Worm (Caenorhabditis elegans): ENCODE results near the gene sqv-4.

The sqv-4 gene

ce11 chrV:10684748-10685147, 23.5 kb upstream of the sqv-4 start:
- no peak for TF ChIP-seq T22C8.4 (GFP tag; IDR thresholded peaks at IDR 0.05)
- no peak for TF ChIP-seq med-1 (GFP tag; optimal IDR thresholded peaks at IDR 0.05; ENCODE audit: insufficient read depth)
- no peak for TF ChIP-seq ref-1 (GFP tag; conservative IDR thresholded peaks at IDR 0.05)
- no peak for TF ChIP-seq cog-1 (tag; optimal IDR thresholded peaks at IDR 0.05)
- TF ChIP-seq flt-1 (GFP tag; IDR thresholded peaks at IDR 0.05), result no peak
- TF ChIP-seq ztf-23 (GFP tag; IDR thresholded peaks at IDR 0.05), result no peak
- TF ChIP-seq tab-1 (GFP tag; IDR thresholded peaks at IDR 0.05), result no peak

- TF ChIP-seq tab-1 (GFP tag; IDR thresholded peaks at IDR 0.05) (no peak), ztf-23 (GFP tag; IDR thresholded peaks at IDR 0.05) (no peak), klf-2 (GFP tag; conservative IDR thresholded peaks at IDR 0.05) (no peak), ref-1 (GFP tag; conservative IDR thresholded peaks at IDR 0.05) (no peak), T22C8.4 (GFP tag; IDR thresholded peaks at IDR 0.05) (no peak), cog-1 (tag; optimal IDR thresholded peaks at IDR 0.05) (no peak), med-1 (GFP tag; optimal IDR thresholded peaks at IDR 0.05; ENCODE audit: insufficient read depth) (no peak), ztf-29 (GFP tag; IDR thresholded peaks at IDR 0.05) (no peak), flt-1 (GFP tag; IDR thresholded peaks at IDR 0.05) (no peak)
Measured at ce11 chrV:10683458-10683857, 22.2 kb upstream of the sqv-4 start.

ce11 chrV:10682122-10682521, 20.9 kb upstream of the sqv-4 start, which contains the start of gene gsp-1:
gsp-1 (plus strand) TSS chrV:10682422.
- TF ChIP-seq med-1 (GFP tag; optimal IDR thresholded peaks at IDR 0.05; ENCODE audit: insufficient read depth) (no peak), klf-2 (GFP tag; conservative IDR thresholded peaks at IDR 0.05) (no peak), tab-1 (GFP tag; IDR thresholded peaks at IDR 0.05) (no peak), cog-1 (tag; optimal IDR thresholded peaks at IDR 0.05) (no peak), ref-1 (GFP tag; conservative IDR thresholded peaks at IDR 0.05) (no peak), T22C8.4 (GFP tag; IDR thresholded peaks at IDR 0.05) (no peak), flt-1 (GFP tag; IDR thresholded peaks at IDR 0.05) (no peak), ztf-29 (GFP tag; IDR thresholded peaks at IDR 0.05) (no peak), ztf-23 (GFP tag; IDR thresholded peaks at IDR 0.05) (no peak)

ce11 chrV:10681117-10681959, 20.1 kb upstream of the sqv-4 start:
- TF ChIP-seq med-1 (GFP tag; optimal IDR thresholded peaks at IDR 0.05; ENCODE audit: insufficient read depth) (no peak), tab-1 (GFP tag; IDR thresholded peaks at IDR 0.05) (no peak), ref-1 (GFP tag; conservative IDR thresholded peaks at IDR 0.05) (peak; percentile 42; the same call in 1 of the 2 replicates), T22C8.4 (GFP tag; IDR thresholded peaks at IDR 0.05) (peak; percentile 69; the same call in 1 of the 2 replicates), flt-1 (GFP tag; IDR thresholded peaks at IDR 0.05) (peak; percentile 4; the same call in 1 of the 2 replicates), cog-1 (tag; optimal IDR thresholded peaks at IDR 0.05) (no peak), ztf-29 (GFP tag; IDR thresholded peaks at IDR 0.05) (no peak), ztf-23 (GFP tag; IDR thresholded peaks at IDR 0.05) (0 out of 2 replicates have a peak, but pooled peaks have one; percentile 50), klf-2 (GFP tag; conservative IDR thresholded peaks at IDR 0.05) (no peak)

ce11 chrV:10679990-10680602, 18.8 kb upstream of the sqv-4 start:
- TF ChIP-seq ztf-23 (GFP tag; IDR thresholded peaks at IDR 0.05), result no peak
- TF ChIP-seq ref-1 (GFP tag; conservative IDR thresholded peaks at IDR 0.05), result no peak
- TF ChIP-seq med-1 (GFP tag; optimal IDR thresholded peaks at IDR 0.05; ENCODE audit: insufficient read depth), result no peak
- no peak for TF ChIP-seq T22C8.4 (GFP tag; IDR thresholded peaks at IDR 0.05)
- TF ChIP-seq ztf-29 (GFP tag; IDR thresholded peaks at IDR 0.05), result no peak
- no peak for TF ChIP-seq cog-1 (tag; optimal IDR thresholded peaks at IDR 0.05)
- TF ChIP-seq tab-1 (GFP tag; IDR thresholded peaks at IDR 0.05), result no peak
- no peak for TF ChIP-seq flt-1 (GFP tag; IDR thresholded peaks at IDR 0.05)
- no peak for TF ChIP-seq klf-2 (GFP tag; conservative IDR thresholded peaks at IDR 0.05)

ce11 chrV:10679080-10679479, 17.8 kb upstream of the sqv-4 start:
- TF ChIP-seq tab-1 (GFP tag; IDR thresholded peaks at IDR 0.05) (no peak), T22C8.4 (GFP tag; IDR thresholded peaks at IDR 0.05) (no peak), ztf-23 (GFP tag; IDR thresholded peaks at IDR 0.05) (no peak), ztf-29 (GFP tag; IDR thresholded peaks at IDR 0.05) (no peak), ref-1 (GFP tag; conservative IDR thresholded peaks at IDR 0.05) (no peak), med-1 (GFP tag; optimal IDR thresholded peaks at IDR 0.05; ENCODE audit: insufficient read depth) (no peak), klf-2 (GFP tag; conservative IDR thresholded peaks at IDR 0.05) (no peak), flt-1 (GFP tag; IDR thresholded peaks at IDR 0.05) (no peak)

ce11 chrV:10677459-10677858, 16.2 kb upstream of the sqv-4 start:
- no peak for TF ChIP-seq tab-1 (GFP tag; IDR thresholded peaks at IDR 0.05)
- TF ChIP-seq ref-1 (GFP tag; conservative IDR thresholded peaks at IDR 0.05), result no peak
- TF ChIP-seq ztf-23 (GFP tag; IDR thresholded peaks at IDR 0.05), result no peak
- no peak for TF ChIP-seq med-1 (GFP tag; optimal IDR thresholded peaks at IDR 0.05; ENCODE audit: insufficient read depth)
- TF ChIP-seq flt-1 (GFP tag; IDR thresholded peaks at IDR 0.05), result no peak
- no peak for TF ChIP-seq ztf-29 (GFP tag; IDR thresholded peaks at IDR 0.05)
- TF ChIP-seq cog-1 (tag; optimal IDR thresholded peaks at IDR 0.05), result no peak
- no peak for TF ChIP-seq T22C8.4 (GFP tag; IDR thresholded peaks at IDR 0.05)
- TF ChIP-seq klf-2 (GFP tag; conservative IDR thresholded peaks at IDR 0.05), result no peak

- TF ChIP-seq ztf-29 (GFP tag; IDR thresholded peaks at IDR 0.05) (no peak), T22C8.4 (GFP tag; IDR thresholded peaks at IDR 0.05) (no peak), klf-2 (GFP tag; conservative IDR thresholded peaks at IDR 0.05) (no peak), flt-1 (GFP tag; IDR thresholded peaks at IDR 0.05) (no peak), cog-1 (tag; optimal IDR thresholded peaks at IDR 0.05) (no peak), med-1 (GFP tag; optimal IDR thresholded peaks at IDR 0.05; ENCODE audit: insufficient read depth) (no peak), ref-1 (GFP tag; conservative IDR thresholded peaks at IDR 0.05) (no peak), tab-1 (GFP tag; IDR thresholded peaks at IDR 0.05) (no peak), ztf-23 (GFP tag; IDR thresholded peaks at IDR 0.05) (no peak)
Measured at ce11 chrV:10675978-10676377, 14.7 kb upstream of the sqv-4 start.

ce11 chrV:10672601-10673000, 11.3 kb upstream of the sqv-4 start:
- TF ChIP-seq flt-1 (GFP tag; IDR thresholded peaks at IDR 0.05), result no peak
- no peak for TF ChIP-seq ztf-29 (GFP tag; IDR thresholded peaks at IDR 0.05)
- no peak for TF ChIP-seq ref-1 (GFP tag; conservative IDR thresholded peaks at IDR 0.05)
- TF ChIP-seq tab-1 (GFP tag; IDR thresholded peaks at IDR 0.05), result no peak
- TF ChIP-seq med-1 (GFP tag; optimal IDR thresholded peaks at IDR 0.05; ENCODE audit: insufficient read depth), result no peak
- TF ChIP-seq ztf-23 (GFP tag; IDR thresholded peaks at IDR 0.05), result no peak
- no peak for TF ChIP-seq klf-2 (GFP tag; conservative IDR thresholded peaks at IDR 0.05)
- no peak for TF ChIP-seq T22C8.4 (GFP tag; IDR thresholded peaks at IDR 0.05)
- no peak for TF ChIP-seq cog-1 (tag; optimal IDR thresholded peaks at IDR 0.05)

Data from whole organism, midembryonic.